Fruit fly (Drosophila melanogaster) whole organism, embryonic: ENCODE data around the gene Kmn2.

Experiments
- Atf6 ChIP-seq: fragments of 200-800 bp; sonication (Bioruptor generic); IDR thresholded peaks from 2 replicates; pipeline ENCODE4 v1.3.6; 2022; ENCODE audit warnings: missing biosample characterization, missing genetic modification characterization
- CG12104 ChIP-seq: fragments of 200-800 bp; sonication (Bioruptor generic); optimal IDR thresholded peaks from 3 replicates; lab custom pipeline; 2016; ENCODE audit warnings: missing biosample characterization, missing genetic modification characterization
- CG12236 ChIP-seq: fragments of 200-800 bp; sonication (Bioruptor generic); optimal IDR thresholded peaks from 2 replicates; lab custom pipeline; 2016; ENCODE audit warnings: missing biosample characterization, missing genetic modification characterization
- CG12659 ChIP-seq: fragments of 200-800 bp; sonication (Bioruptor generic); optimal IDR thresholded peaks from 3 replicates; lab custom pipeline; 2017; ENCODE audit warnings: mild to moderate bottlenecking, missing biosample characterization, missing genetic modification reagents, missing genetic modification characterization
- CG14050 ChIP-seq: fragments of 200-800 bp; sonication (Bioruptor generic); IDR thresholded peaks from 3 replicates; pipeline ENCODE4 v1.3.6; 2022; ENCODE audit warnings: missing biosample characterization, missing genetic modification characterization
- CG14667 ChIP-seq: fragments of 200-800 bp; sonication (Bioruptor generic); IDR thresholded peaks from 2 replicates; pipeline ENCODE4 v1.3.6; 2022; ENCODE audit warnings: missing biosample characterization, missing genetic modification characterization
- CG18476 ChIP-seq: fragments of 200-800 bp; sonication (Bioruptor generic); optimal IDR thresholded peaks from 2 replicates; lab custom pipeline; 2016; ENCODE audit warnings: missing biosample characterization, mild to moderate bottlenecking, missing genetic modification characterization
- CG33213 ChIP-seq: fragments of 200-800 bp; sonication (Bioruptor generic); optimal IDR thresholded peaks from 3 replicates; lab custom pipeline; 2016; ENCODE audit warnings: missing biosample characterization, missing genetic modification characterization
- CG4360 ChIP-seq: fragments of 200-800 bp; sonication (Bioruptor generic); IDR thresholded peaks from 2 replicates; pipeline ENCODE4 v1.3.6; 2022; ENCODE audit warnings: missing biosample characterization, missing genetic modification characterization
- CG4730 ChIP-seq: fragments of 200-800 bp; sonication (Bioruptor generic); IDR thresholded peaks from 2 replicates; pipeline ENCODE4 v1.3.6; 2022; ENCODE audit warnings: missing biosample characterization, missing genetic modification characterization
- CG4820 ChIP-seq: fragments of 200-800 bp; sonication (Bioruptor generic); optimal IDR thresholded peaks from 3 replicates; lab custom pipeline; 2016; ENCODE audit warnings: missing biosample characterization, missing genetic modification characterization
- CG7928 ChIP-seq: fragments of 200-800 bp; sonication (Bioruptor generic); optimal IDR thresholded peaks from 2 replicates; lab custom pipeline; 2017; ENCODE audit warnings: missing biosample characterization, mild to moderate bottlenecking, missing genetic modification characterization
- CG8924 ChIP-seq: fragments of 200-800 bp; optimal IDR thresholded peaks from 3 replicates; lab custom pipeline; 2019; ENCODE audit warnings: missing biosample characterization, mild to moderate bottlenecking, missing genetic modification characterization, moderate library complexity
- CrebB ChIP-seq: fragments of 200-800 bp; sonication (Bioruptor generic); optimal IDR thresholded peaks from 3 replicates; lab custom pipeline; 2018; ENCODE audit warnings: missing biosample characterization, mild to moderate bottlenecking, missing genetic modification characterization
- Dfd ChIP-seq, 2 experiments: fragments of >200 bp; optimal IDR thresholded peaks; 2 replicates each; lab custom pipeline; 2017; ENCODE audit warnings: missing biosample characterization in 2 of 2, missing genetic modification characterization in 2 of 2
- Dip3 ChIP-seq: fragments of 200-800 bp; sonication (Bioruptor generic); optimal IDR thresholded peaks from 3 replicates; lab custom pipeline; 2016; ENCODE audit warnings: missing biosample characterization, missing genetic modification characterization
- ERR ChIP-seq: fragments of 200-800 bp; sonication (Bioruptor generic); optimal IDR thresholded peaks from 2 replicates; lab custom pipeline; 2016; ENCODE audit warnings: missing biosample characterization, missing genetic modification characterization
- Hey ChIP-seq: fragments of 200-800 bp; sonication (Bioruptor generic); optimal IDR thresholded peaks from 3 replicates; lab custom pipeline; 2018; ENCODE audit warnings: missing biosample characterization, mild to moderate bottlenecking, missing genetic modification characterization
- HmgD ChIP-seq: fragments of 200-800 bp; sonication (Bioruptor generic); optimal IDR thresholded peaks from 3 replicates; lab custom pipeline; 2016; ENCODE audit warnings: missing biosample characterization, missing genetic modification characterization
- MBD-R2 ChIP-seq: fragments of 200-800 bp; sonication (Bioruptor generic); IDR thresholded peaks from 2 replicates; pipeline ENCODE4 v1.3.6; 2022; ENCODE audit warnings: missing biosample characterization, missing genetic modification characterization
- Med ChIP-seq: fragments of 200-800 bp; sonication (Bioruptor generic); peaks from one replicate; lab custom pipeline; 2016; ENCODE audit warnings: missing biosample characterization, missing genetic modification characterization, mild to moderate bottlenecking, inconsistent platforms, moderate library complexity
- Mes4 ChIP-seq: fragments of 200-800 bp; sonication (Bioruptor generic); optimal IDR thresholded peaks from 2 replicates; lab custom pipeline; 2016; ENCODE audit warnings: missing biosample characterization, missing genetic modification characterization
- Six4 ChIP-seq: fragments of 200-800 bp; sonication (Bioruptor generic); optimal IDR thresholded peaks from 2 replicates; lab custom pipeline; 2016; ENCODE audit warnings: missing biosample characterization, missing genetic modification characterization
- Sox102F ChIP-seq: fragments of 200-800 bp; sonication (Bioruptor generic); optimal IDR thresholded peaks from 2 replicates; lab custom pipeline; 2018; ENCODE audit warnings: missing biosample characterization, mild to moderate bottlenecking, missing genetic modification characterization, moderate library complexity
- Sry-β ChIP-seq: fragments of 200-800 bp; sonication (Bioruptor generic); optimal IDR thresholded peaks from 2 replicates; lab custom pipeline; 2018; ENCODE audit warnings: missing biosample characterization, mild to moderate bottlenecking, missing genetic modification characterization, moderate library complexity
- aop ChIP-seq: fragments of 200-800 bp; sonication (Bioruptor generic); IDR thresholded peaks from 2 replicates; pipeline ENCODE4 v1.3.6; 2022; ENCODE audit warnings: missing biosample characterization, missing genetic modification characterization
- bsh ChIP-seq, 2 experiments: fragments of 200-800 bp; sonication (Bioruptor generic); optimal IDR thresholded peaks; 2 replicates each; lab custom pipeline; 2017 to 2018; ENCODE audit warnings: mild to moderate bottlenecking in 2 of 2, missing biosample characterization in 2 of 2, missing genetic modification characterization in 2 of 2, moderate library complexity in 1 of 2
- corto ChIP-seq: fragments of 200-800 bp; sonication (Bioruptor generic); optimal IDR thresholded peaks from 2 replicates; lab custom pipeline; 2016; ENCODE audit warnings: missing biosample characterization, mild to moderate bottlenecking, missing genetic modification characterization, moderate library complexity
- crc ChIP-seq: fragments of 200-800 bp; sonication (Bioruptor generic); optimal IDR thresholded peaks from 2 replicates; lab custom pipeline; 2016; ENCODE audit warnings: missing biosample characterization, missing genetic modification characterization
- crol ChIP-seq: fragments of 200-800 bp; sonication (Bioruptor generic); IDR thresholded peaks from 2 replicates; pipeline ENCODE4 v1.3.6; 2022; ENCODE audit warnings: missing biosample characterization, missing genetic modification characterization
- ewg ChIP-seq: fragments of 200-800 bp; sonication (Bioruptor generic); optimal IDR thresholded peaks from 3 replicates; lab custom pipeline; 2017; ENCODE audit warnings: mild to moderate bottlenecking, missing biosample characterization, missing genetic modification reagents, missing genetic modification characterization
- fru ChIP-seq: fragments of >200 bp; optimal IDR thresholded peaks from 2 replicates; lab custom pipeline; 2017
- hb ChIP-seq: fragments of 200-800 bp; sonication (Bioruptor generic); IDR thresholded peaks from 3 replicates; pipeline ENCODE4 v1.3.6; 2022; ENCODE audit warnings: missing biosample characterization, missing genetic modification characterization; ENCODE audit not compliant: partially characterized antibody
- hbn ChIP-seq: fragments of 200-800 bp; sonication (Bioruptor generic); IDR thresholded peaks from 2 replicates; pipeline ENCODE4 v1.3.6; 2022; ENCODE audit warnings: missing biosample characterization, missing genetic modification characterization; ENCODE audit not compliant: partially characterized antibody
- her ChIP-seq: fragments of 200-800 bp; sonication (Bioruptor generic); optimal IDR thresholded peaks from 2 replicates; lab custom pipeline; 2016; ENCODE audit warnings: missing biosample characterization, missing genetic modification characterization
- kah ChIP-seq: fragments of 200-800 bp; sonication (Bioruptor generic); optimal IDR thresholded peaks from 2 replicates; lab custom pipeline; 2018; ENCODE audit warnings: missing biosample characterization, mild to moderate bottlenecking, missing genetic modification characterization
- mam ChIP-seq: fragments of 200-800 bp; sonication (Bioruptor generic); optimal IDR thresholded peaks from 3 replicates; lab custom pipeline; 2016; ENCODE audit warnings: missing biosample characterization, missing genetic modification characterization
- nerfin-1 ChIP-seq: fragments of 200-800 bp; sonication (Bioruptor generic); optimal IDR thresholded peaks from 3 replicates; lab custom pipeline; 2019; ENCODE audit warnings: missing biosample characterization, mild to moderate bottlenecking, missing genetic modification characterization, moderate library complexity
- peb ChIP-seq: fragments of 200-800 bp; sonication (Bioruptor generic); IDR thresholded peaks from 2 replicates; pipeline ENCODE4 v1.3.6; 2022; ENCODE audit warnings: missing biosample characterization, missing genetic modification characterization
- pnt ChIP-seq: fragments of 200-800 bp; sonication (Bioruptor generic); optimal IDR thresholded peaks from 3 replicates; lab custom pipeline; 2016; ENCODE audit warnings: missing biosample characterization, missing genetic modification characterization
- sens ChIP-seq: fragments of 200-800 bp; sonication (Bioruptor generic); peaks from one replicate; lab custom pipeline; 2016; ENCODE audit warnings: missing biosample characterization, missing genetic modification characterization
- seq ChIP-seq: fragments of 200-800 bp; sonication (Bioruptor generic); IDR thresholded peaks from 2 replicates; pipeline ENCODE4 v1.3.6; 2022; ENCODE audit warnings: missing biosample characterization, missing genetic modification characterization
- slbo ChIP-seq: fragments of 200-800 bp; sonication (Bioruptor generic); IDR thresholded peaks from 2 replicates; pipeline ENCODE4 v1.3.6; 2022; ENCODE audit warnings: missing biosample characterization, missing genetic modification characterization
- tgo ChIP-seq: fragments of 200-800 bp; sonication (Bioruptor generic); IDR thresholded peaks from 3 replicates; pipeline ENCODE4 v1.3.6; 2022; ENCODE audit warnings: missing biosample characterization, missing genetic modification characterization
- twi ChIP-seq: fragments of 200-800 bp; optimal IDR thresholded peaks from 2 replicates; lab custom pipeline; 2019; ENCODE audit warnings: missing biosample characterization, mild to moderate bottlenecking, missing genetic modification characterization, moderate library complexity
- unpg ChIP-seq: fragments of 200-800 bp; sonication (Bioruptor generic); optimal IDR thresholded peaks from 3 replicates; lab custom pipeline; 2018; ENCODE audit warnings: missing biosample characterization, mild to moderate bottlenecking, missing genetic modification characterization, moderate library complexity
- yki ChIP-seq: fragments of >200 bp; optimal IDR thresholded peaks from 3 replicates; lab custom pipeline; 2018

The Kmn2 gene

DNA sequence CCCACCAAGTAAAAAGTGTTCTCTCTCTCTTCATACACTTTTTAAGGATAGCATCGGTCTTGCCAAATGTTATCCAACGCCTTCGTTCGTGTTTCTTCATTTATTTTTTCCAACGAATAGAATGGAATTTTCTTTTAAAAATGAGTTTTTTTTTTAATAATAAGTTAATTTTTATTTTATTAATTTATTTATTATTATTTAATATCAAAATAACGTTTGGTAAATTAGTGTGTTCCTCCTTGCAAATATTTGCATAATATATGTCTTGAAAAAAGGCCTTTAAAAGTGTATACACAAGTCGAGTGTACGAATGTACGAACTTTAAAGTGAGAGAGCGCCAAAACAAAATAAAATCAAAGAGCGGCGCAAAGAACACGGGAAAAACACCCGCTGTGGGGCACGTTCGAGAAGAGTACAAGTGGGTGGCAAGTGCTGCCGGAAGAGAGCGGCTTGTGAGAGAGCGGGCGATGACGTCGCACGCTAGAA is 26.1 kb upstream of the Kmn2 start (continued):
- TF ChIP-seq Atf6 (GFP tag; lab: Robert Waterston, UW) = no peak; the same call in 1 of the 2 replicates
- TF ChIP-seq slbo (GFP tag; lab: Robert Waterston, UW) = peak; percentile 87
- TF ChIP-seq corto (GFP tag; lab: Kevin White, UChicago) = peak; percentile 29
- TF ChIP-seq sens (GFP tag; lab: Kevin White, UChicago) = no peak
- TF ChIP-seq Sry-β (GFP tag; lab: Kevin White, UChicago) = no peak
- TF ChIP-seq Med = peak; percentile 77

DNA sequence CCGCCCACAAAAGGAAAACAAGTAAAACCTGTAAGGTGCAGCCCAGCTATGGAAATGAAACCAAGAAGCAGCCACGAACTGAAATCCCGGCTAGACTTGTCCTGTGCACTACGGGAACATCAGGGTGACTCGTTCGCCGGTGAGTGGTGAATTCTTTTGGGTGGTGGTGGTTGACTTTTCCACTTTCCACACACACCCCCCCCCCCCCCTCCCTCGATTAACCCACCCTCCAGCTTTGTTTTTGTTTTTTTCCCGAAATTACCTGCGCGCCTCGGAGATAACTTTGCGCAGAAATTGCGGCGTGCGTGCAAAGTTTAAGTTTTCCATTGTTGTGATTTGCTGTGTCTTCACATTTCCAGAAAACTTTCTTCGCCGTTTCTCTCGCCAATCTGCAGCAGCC is 25.4 kb upstream of the Kmn2 start:
- TF ChIP-seq CG12659 = no peak
- TF ChIP-seq seq (GFP tag; lab: Robert Waterston, UW) = peak; percentile 59
- TF ChIP-seq crol (GFP tag; lab: Robert Waterston, UW) = peak; percentile 72
- 0 out of 2 replicates have a peak, but pooled peaks have one; percentile 15 for TF ChIP-seq MBD-R2 (GFP tag; lab: Robert Waterston, UW)
- TF ChIP-seq ewg (GFP tag; lab: Kevin White, UChicago) = peak; percentile 47
- TF ChIP-seq CG7928 = no peak

DNA sequence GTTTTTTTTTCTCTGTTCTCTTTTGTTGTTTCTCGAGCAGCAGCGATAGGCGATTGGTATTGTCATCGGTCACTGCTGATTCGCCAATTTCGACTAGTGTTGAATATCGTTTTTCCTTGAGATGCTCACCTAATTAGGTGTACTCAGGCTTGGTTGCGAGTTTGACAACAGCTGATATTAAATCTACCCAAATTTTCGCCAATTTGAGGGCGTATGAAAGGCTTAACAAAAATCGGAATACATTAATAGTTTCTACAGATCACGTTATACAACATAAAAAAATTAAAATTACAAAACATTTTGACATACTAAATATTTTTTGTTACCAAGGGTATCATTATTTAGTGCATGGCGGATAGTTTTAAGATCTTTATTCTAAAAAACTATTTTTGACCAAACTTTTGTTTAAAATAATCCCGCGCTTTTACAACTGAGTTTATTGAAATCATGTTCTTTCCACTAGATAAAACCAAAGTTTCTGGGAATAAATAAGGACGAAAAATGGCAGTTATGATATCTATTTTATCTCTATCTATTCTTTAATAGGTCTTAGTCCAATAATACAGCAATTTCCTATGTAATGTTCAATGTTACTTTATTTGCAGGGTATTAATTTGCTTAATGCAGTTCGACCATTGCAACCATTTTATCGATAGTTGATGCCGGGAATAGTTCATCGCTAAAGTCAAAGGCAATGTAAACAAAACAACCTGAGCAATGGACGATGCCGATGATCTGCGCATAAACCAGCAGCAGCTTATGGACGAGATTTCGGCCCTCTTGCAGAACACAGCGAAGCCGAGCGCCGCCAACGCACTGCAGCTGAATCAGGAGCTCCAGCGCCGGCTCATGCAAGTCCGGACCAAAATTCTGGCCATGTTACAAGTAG is 12.3 kb upstream of the Kmn2 start, which contains the start of the genes CG10435 and Pbp95:
TSS of gene CG10435 (minus strand) at position 81 of the 889 bp plus-strand sequence.
TSS of gene Pbp95 (plus strand) at position 671 of the 889 bp plus-strand sequence.
- TF ChIP-seq Hey (no peak), kah (no peak), ERR (GFP tag; lab: Kevin White, UChicago) (no peak), peb (GFP tag; lab: Robert Waterston, UW) (no peak), HmgD (GFP tag; lab: Kevin White, UChicago) (no peak), unpg (GFP tag; lab: Kevin White, UChicago) (no peak), CrebB (no peak), hb (GFP tag; lab: Robert Waterston, UW) (peak; percentile 62; the same call in 1 of the 3 replicates), CG14050 (GFP tag; lab: Robert Waterston, UW) (peak; percentile 53; the same call in 2 of the 3 replicates), CG12104 (peak; percentile 8), bsh (GFP tag; optimal IDR thresholded peaks at IDR 0.05; lab: Kevin White, UChicago) (peak in 1 of 2 experiments; percentile 34), hbn (GFP tag; lab: Robert Waterston, UW) (peak; percentile 75), crc (peak; percentile 51), pnt (GFP tag; lab: Kevin White, UChicago) (peak; percentile 1), fru (lab: Kevin White, UChicago) (no peak), nerfin-1 (no peak), yki (lab: Kevin White, UChicago) (no peak), CG33213 (peak; percentile 31), Sox102F (GFP tag; lab: Kevin White, UChicago) (no peak), Six4 (peak; percentile 12), mam (GFP tag; lab: Kevin White, UChicago) (peak; percentile 82), CG18476 (GFP tag; lab: Kevin White, UChicago) (peak; percentile 39), Dip3 (GFP tag; lab: Kevin White, UChicago) (peak; percentile 18), tgo (peak; percentile 48; the same call in 2 of the 3 replicates), CG12236 (no peak), CG4730 (no peak), Mes4 (no peak), aop (no peak), her (GFP tag; lab: Kevin White, UChicago) (peak; percentile 45), CG4820 (GFP tag; lab: Kevin White, UChicago) (peak; percentile 27), CG8924 (tag; lab: Kevin White, UChicago) (no peak), Dfd (GFP tag; optimal IDR thresholded peaks at IDR 0.05; lab: Kevin White, UChicago) (no peak), CG4360 (GFP tag; lab: Robert Waterston, UW) (no peak), CG14667 (0 out of 2 replicates have a peak, but pooled peaks have one; percentile 26), twi (no peak)
